Worm (Caenorhabditis elegans) whole organism, mixed stage, embryonic: Measurements from ENCODE around the gene sqv-7.
A peak's percentile ranks its signal among the peaks of the same experiment; 100 is the strongest.

Source experiments
- M03D4.4 ChIP-seq: sonication (generic microtip); optimal IDR thresholded peaks from 2 replicates; lab custom pipeline; 2017; ENCODE audit warnings: mild to moderate bottlenecking, missing genetic modification characterization, missing compliant biosample characterization
- blmp-1 ChIP-seq: fragments of 150-350 bp; optimal IDR thresholded peaks from 2 replicates; lab custom pipeline; 2014; ENCODE audit warnings: missing biosample characterization, missing genetic modification characterization
- ceh-39 ChIP-seq: fragments of 150-350 bp; optimal IDR thresholded peaks from 2 replicates; lab custom pipeline; 2014; ENCODE audit warnings: missing biosample characterization, missing genetic modification characterization
- ceh-43 ChIP-seq: fragments of 200-800 bp; sonication (Bioruptor generic); optimal IDR thresholded peaks from 2 replicates; lab custom pipeline; 2018; ENCODE audit warnings: mild to moderate bottlenecking, missing genetic modification characterization, moderate library complexity, missing compliant biosample characterization
- ceh-83 ChIP-seq: fragments of 200-800 bp; sonication (Bioruptor generic); optimal IDR thresholded peaks from 2 replicates; lab custom pipeline; 2018; ENCODE audit warnings: mild to moderate bottlenecking, missing genetic modification characterization, missing compliant biosample characterization
- ces-1 ChIP-seq: fragments of 150-350 bp; optimal IDR thresholded peaks from 2 replicates; lab custom pipeline; 2014; ENCODE audit warnings: missing biosample characterization, missing genetic modification reagents, missing genetic modification characterization
- cnd-1 ChIP-seq: fragments of 200-800 bp; sonication (Bioruptor generic); optimal IDR thresholded peaks from 2 replicates; lab custom pipeline; 2018; ENCODE audit warnings: mild to moderate bottlenecking, missing genetic modification characterization, missing compliant biosample characterization
- elt-1 ChIP-seq: sonication (generic microtip); optimal IDR thresholded peaks from 2 replicates; lab custom pipeline; 2017; ENCODE audit warnings: missing genetic modification characterization, mild to moderate bottlenecking, missing compliant biosample characterization, antibody characterized with exemption, moderate library complexity, borderline replicate concordance; ENCODE audit not compliant: insufficient read depth
- elt-3 ChIP-seq: fragments of 150-350 bp; optimal IDR thresholded peaks from 2 replicates; lab custom pipeline; 2014; ENCODE audit warnings: missing biosample characterization, missing genetic modification characterization
- ham-2 ChIP-seq: fragments of 200-800 bp; sonication (Bioruptor generic); optimal IDR thresholded peaks from 2 replicates; lab custom pipeline; 2018; ENCODE audit warnings: mild to moderate bottlenecking, missing genetic modification characterization, missing compliant biosample characterization
- hlh-1 ChIP-seq: fragments of 150-350 bp; optimal IDR thresholded peaks from 2 replicates; lab custom pipeline; 2014; ENCODE audit warnings: missing biosample characterization, missing genetic modification reagents, missing genetic modification characterization
- lin-13 ChIP-seq: fragments of 150-350 bp; optimal IDR thresholded peaks from 2 replicates; lab custom pipeline; 2014; ENCODE audit warnings: missing biosample characterization, missing genetic modification characterization
- lin-32 ChIP-seq: fragments of 200-800 bp; sonication (Bioruptor generic); optimal IDR thresholded peaks from 2 replicates; lab custom pipeline; 2018; ENCODE audit warnings: mild to moderate bottlenecking, missing genetic modification characterization, missing compliant biosample characterization
- lsy-2 ChIP-seq: fragments of 150-350 bp; optimal IDR thresholded peaks from 2 replicates; lab custom pipeline; 2014; ENCODE audit warnings: missing biosample characterization, missing genetic modification characterization
- mab-5 ChIP-seq: fragments of 150-350 bp; optimal IDR thresholded peaks from 2 replicates; lab custom pipeline; 2014; ENCODE audit warnings: missing biosample characterization, missing genetic modification characterization
- mep-1 ChIP-seq: fragments of 150-350 bp; optimal IDR thresholded peaks from 2 replicates; lab custom pipeline; 2017; ENCODE audit warnings: missing biosample characterization, missing genetic modification reagents, missing genetic modification characterization, inconsistent platforms
- mls-2 ChIP-seq: sonication (generic microtip); optimal IDR thresholded peaks from 2 replicates; lab custom pipeline; 2016; ENCODE audit warnings: mild to moderate bottlenecking, missing genetic modification characterization, moderate library complexity, missing compliant biosample characterization
- nhr-12 ChIP-seq: fragments of 150-350 bp; optimal IDR thresholded peaks from 2 replicates; lab custom pipeline; 2014; ENCODE audit warnings: missing biosample characterization, missing genetic modification characterization
- nhr-2 ChIP-seq: fragments of 150-350 bp; optimal IDR thresholded peaks from 2 replicates; lab custom pipeline; 2014; ENCODE audit warnings: missing biosample characterization, missing genetic modification characterization
- nhr-28 ChIP-seq: fragments of 150-350 bp; optimal IDR thresholded peaks from 2 replicates; lab custom pipeline; 2014; ENCODE audit warnings: missing biosample characterization, missing genetic modification characterization
- nhr-76 ChIP-seq: sonication (generic microtip); optimal IDR thresholded peaks from 2 replicates; lab custom pipeline; 2017; ENCODE audit warnings: missing biosample characterization, missing genetic modification characterization
- pha-4 ChIP-seq: fragments of 150-350 bp; optimal IDR thresholded peaks from 2 replicates; lab custom pipeline; 2018; ENCODE audit warnings: missing biosample characterization, missing genetic modification reagents, missing genetic modification characterization
- sem-2 ChIP-seq: fragments of 200-800 bp; sonication (Bioruptor generic); optimal IDR thresholded peaks from 2 replicates; lab custom pipeline; 2018; ENCODE audit warnings: mild to moderate bottlenecking, missing genetic modification characterization, missing compliant biosample characterization
- snpc-4 ChIP-seq: fragments of 150-350 bp; optimal IDR thresholded peaks from 2 replicates; lab custom pipeline; 2014; ENCODE audit warnings: missing biosample characterization, missing genetic modification characterization
- sptf-1 ChIP-seq: sonication (generic microtip); optimal IDR thresholded peaks from 2 replicates; lab custom pipeline; 2017; ENCODE audit warnings: mild to moderate bottlenecking, missing genetic modification characterization, moderate library complexity, missing compliant biosample characterization
- tbx-8 ChIP-seq: fragments of 200-800 bp; sonication (Bioruptor generic); optimal IDR thresholded peaks from 2 replicates; lab custom pipeline; 2018; ENCODE audit warnings: mild to moderate bottlenecking, missing genetic modification characterization, moderate library complexity, missing compliant biosample characterization
- unc-120 ChIP-seq: sonication (generic microtip); optimal IDR thresholded peaks from 2 replicates; lab custom pipeline; 2017; ENCODE audit warnings: missing genetic modification characterization, missing compliant biosample characterization; ENCODE audit not compliant: poor library complexity, severe bottlenecking
- unc-39 ChIP-seq: fragments of 150-350 bp; optimal IDR thresholded peaks from 2 replicates; lab custom pipeline; 2014; ENCODE audit warnings: missing biosample characterization, missing genetic modification characterization
- unc-62 ChIP-seq: fragments of 150-350 bp; optimal IDR thresholded peaks from 2 replicates; lab custom pipeline; 2014; ENCODE audit warnings: missing biosample characterization, missing genetic modification reagents, missing genetic modification characterization
- zip-8 ChIP-seq: fragments of 150-350 bp; optimal IDR thresholded peaks from 2 replicates; lab custom pipeline; 2014; ENCODE audit warnings: missing biosample characterization, missing genetic modification characterization
- ztf-11 ChIP-seq: fragments of 150-350 bp; optimal IDR thresholded peaks from 2 replicates; lab custom pipeline; 2014; ENCODE audit warnings: missing biosample characterization, missing genetic modification characterization

The sqv-7 gene

DNA sequence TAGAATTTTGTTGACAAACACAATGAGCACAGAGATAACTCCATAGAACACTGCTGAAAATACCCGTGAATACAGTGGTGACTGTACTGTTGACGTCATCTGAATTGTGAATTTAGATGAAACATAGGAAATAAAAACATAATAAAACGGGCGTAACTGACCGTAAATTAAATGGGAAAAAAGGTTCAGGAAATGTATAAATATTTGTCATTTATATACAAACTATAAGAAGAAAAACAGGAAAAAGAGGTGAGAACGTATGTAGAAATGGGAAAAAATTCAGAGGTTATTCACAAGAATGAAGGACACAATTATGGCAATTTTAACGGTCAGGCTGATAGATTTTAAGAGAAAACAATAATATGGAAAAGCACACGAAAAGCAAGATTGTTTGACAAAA, at the start of gene sqv-7:
sqv-7 (minus strand) TSS at position 101 of the 400 bp plus-strand sequence.
- TF ChIP-seq nhr-76 (tag; lab: Kevin White, UChicago), result no peak
- no peak for TF ChIP-seq nhr-28
- TF ChIP-seq nhr-2, result no peak
- no peak for TF ChIP-seq M03D4.4 (tag; lab: Kevin White, UChicago)
- no peak for TF ChIP-seq ceh-39
- TF ChIP-seq, all 35 proteins: peak for 0

DNA sequence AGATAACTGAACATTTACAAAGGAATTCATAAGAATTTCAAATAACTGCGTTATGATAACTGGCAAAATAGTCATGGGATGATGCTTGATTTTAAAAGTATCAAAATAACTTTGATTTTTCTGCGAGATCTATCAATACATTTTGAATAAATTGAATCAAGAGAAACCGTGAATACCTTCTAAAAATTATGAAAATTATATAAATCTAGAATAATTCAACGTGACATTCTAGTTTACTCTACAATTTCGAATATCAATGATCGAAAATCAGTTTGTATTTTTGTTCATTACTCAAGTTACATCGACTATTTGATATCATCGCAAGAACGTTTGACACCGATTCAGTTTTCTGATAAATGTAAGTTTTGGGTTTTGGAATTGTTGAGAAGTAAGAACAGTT, 49.2 kb upstream of the sqv-7 start, which contains the start of gene acs-6:
acs-6 (plus strand) TSS at position 301 of the 400 bp plus-strand sequence.
- no peak for TF ChIP-seq cnd-1 (tag; lab: Kevin White, UChicago)
- TF ChIP-seq elt-3 (tag; lab: Kevin White, UChicago), result no peak
- TF ChIP-seq nhr-2, result no peak
- no peak for TF ChIP-seq ceh-39
- no peak for TF ChIP-seq zip-8 (tag; lab: Kevin White, UChicago)
- no peak for TF ChIP-seq hlh-1 (tag; lab: Kevin White, UChicago)
- TF ChIP-seq sem-2 (GFP tag; lab: Kevin White, UChicago), result no peak
- TF ChIP-seq pha-4 (tag; lab: Kevin White, UChicago), result no peak

DNA sequence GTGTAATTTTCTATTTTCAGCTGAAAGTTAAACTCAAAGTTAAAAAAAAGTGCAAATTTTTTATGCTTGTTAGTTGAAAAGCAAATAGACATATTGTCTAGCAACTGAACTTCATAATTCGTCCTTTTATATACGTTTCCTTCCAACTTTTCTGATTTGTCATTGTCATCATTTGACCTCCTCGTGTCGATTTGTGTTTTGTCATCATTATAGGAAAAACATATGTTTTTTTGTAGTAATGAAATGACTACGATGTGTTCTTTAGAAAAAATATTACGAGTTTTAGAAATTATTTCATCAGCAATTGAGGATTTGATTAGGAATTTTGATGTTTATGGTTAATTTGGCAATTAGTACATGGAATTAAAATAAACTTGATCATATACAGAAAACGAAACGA, 48.3 kb upstream of the sqv-7 start:
- no peak for TF ChIP-seq nhr-2
- TF ChIP-seq elt-1, result no peak
- TF ChIP-seq ces-1 (GFP tag; lab: Kevin White, UChicago), result no peak
- TF ChIP-seq pha-4 (tag; lab: Kevin White, UChicago), result no peak
- TF ChIP-seq hlh-1 (tag; lab: Kevin White, UChicago), result no peak
- TF ChIP-seq, all 35 proteins: peak for 0

DNA sequence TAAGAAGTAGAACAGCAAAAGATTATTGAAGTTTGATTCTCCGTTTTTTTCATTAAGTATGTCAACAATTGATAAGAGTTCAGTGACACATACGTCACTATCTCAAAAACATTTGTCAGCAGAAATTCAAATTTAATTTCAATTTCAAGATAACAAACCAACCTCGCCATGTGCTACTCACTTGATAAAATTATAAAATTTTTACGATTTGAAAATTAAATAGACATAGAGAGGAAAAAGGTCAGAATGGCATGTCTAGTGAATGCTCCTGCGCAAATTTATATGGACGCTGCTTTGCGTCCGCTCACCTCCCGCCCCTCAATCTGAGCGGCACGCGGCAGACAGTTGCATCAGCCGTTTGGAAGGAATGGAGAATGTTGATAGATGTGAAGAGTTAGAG, 47.7 kb upstream of the sqv-7 start:
- TF ChIP-seq lsy-2 (tag; lab: Kevin White, UChicago), result no peak
- TF ChIP-seq ham-2, result no peak
- TF ChIP-seq nhr-28, result no peak
- TF ChIP-seq mab-5 (tag; lab: Kevin White, UChicago), result no peak
- TF ChIP-seq sem-2 (GFP tag; lab: Kevin White, UChicago), result no peak
- TF ChIP-seq, all 35 proteins: peak for 0

DNA sequence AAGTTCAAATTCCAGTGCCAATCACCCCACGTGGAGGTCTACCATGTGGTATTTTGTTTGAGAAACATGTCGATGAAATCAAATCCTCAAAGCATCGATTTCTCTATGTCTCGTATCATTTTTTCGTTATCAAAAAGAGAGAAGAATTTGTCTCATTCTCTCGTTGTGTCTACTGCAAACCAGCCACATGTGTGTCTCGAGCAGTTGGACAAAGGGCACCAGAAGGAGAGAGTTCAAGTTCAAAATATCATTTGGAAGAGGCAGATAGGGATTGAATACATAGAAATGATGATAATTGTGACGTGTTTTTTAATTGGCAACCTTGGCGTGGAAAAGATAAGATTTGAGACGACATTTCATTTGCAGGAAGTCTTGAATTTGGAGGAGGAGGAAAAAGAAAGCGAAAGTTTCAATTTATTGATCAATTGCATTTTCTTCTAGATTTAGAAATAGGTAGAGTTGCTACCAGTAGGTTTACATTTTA, 46.8 kb upstream of the sqv-7 start:
- no peak for TF ChIP-seq mep-1 (tag; lab: Kevin White, UChicago)
- no peak for TF ChIP-seq elt-3 (tag; lab: Kevin White, UChicago)
- no peak for TF ChIP-seq nhr-12 (tag; lab: Kevin White, UChicago)
- TF ChIP-seq sptf-1 (tag; lab: Kevin White, UChicago), result no peak
- no peak for TF ChIP-seq unc-39 (tag; lab: Kevin White, UChicago)
- TF ChIP-seq tbx-8 (GFP tag; lab: Kevin White, UChicago), result no peak
- no peak for TF ChIP-seq nhr-28
- TF ChIP-seq hlh-1 (tag; lab: Kevin White, UChicago), result peak; percentile 18
- TF ChIP-seq unc-62 (GFP tag; lab: Kevin White, UChicago), result peak; percentile 8
- no peak for TF ChIP-seq lsy-2 (tag; lab: Kevin White, UChicago)
- TF ChIP-seq zip-8 (tag; lab: Kevin White, UChicago), result no peak
- no peak for TF ChIP-seq M03D4.4 (tag; lab: Kevin White, UChicago)
- no peak for TF ChIP-seq ceh-39
- TF ChIP-seq ham-2, result no peak
- no peak for TF ChIP-seq ztf-11
- no peak for TF ChIP-seq cnd-1 (tag; lab: Kevin White, UChicago)
- TF ChIP-seq mls-2 (tag; lab: Kevin White, UChicago), result no peak
- TF ChIP-seq ceh-43, result no peak
- TF ChIP-seq blmp-1 (tag; lab: Kevin White, UChicago), result peak; percentile 50
- TF ChIP-seq, all 35 proteins: peak for 3

DNA sequence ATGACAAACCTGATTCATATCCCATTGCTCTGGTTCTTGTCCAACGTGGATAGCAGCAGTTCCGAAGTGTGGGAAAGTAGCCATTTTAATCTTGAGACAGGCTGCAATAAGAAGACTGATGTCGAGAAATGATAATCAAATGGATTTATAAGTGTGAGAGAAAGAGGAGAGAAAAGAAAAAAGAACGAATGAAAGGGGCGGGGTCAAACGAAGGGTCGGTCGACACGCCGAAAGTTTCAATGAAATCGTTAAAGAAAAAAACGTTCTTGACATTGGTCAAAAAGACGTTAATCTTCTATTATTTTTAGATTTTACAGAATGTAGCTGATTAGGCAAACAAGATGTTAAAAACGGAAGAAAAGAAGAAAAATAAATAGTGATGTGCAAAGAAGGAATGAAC, 45.4 kb upstream of the sqv-7 start, which contains the start of gene cth-2:
cth-2 (minus strand) TSS at position 101 of the 400 bp plus-strand sequence.
- TF ChIP-seq ceh-83 (no peak), mep-1 (tag; lab: Kevin White, UChicago) (no peak), ces-1 (GFP tag; lab: Kevin White, UChicago) (no peak), unc-39 (tag; lab: Kevin White, UChicago) (no peak), lsy-2 (tag; lab: Kevin White, UChicago) (no peak), mab-5 (tag; lab: Kevin White, UChicago) (no peak), lin-13 (tag; lab: Kevin White, UChicago) (no peak), blmp-1 (tag; lab: Kevin White, UChicago) (no peak), lin-32 (GFP tag; lab: Kevin White, UChicago) (no peak), sem-2 (GFP tag; lab: Kevin White, UChicago) (no peak), snpc-4 (no peak), ham-2 (no peak), nhr-12 (tag; lab: Kevin White, UChicago) (no peak), unc-120 (tag; lab: Kevin White, UChicago) (no peak), hlh-1 (tag; lab: Kevin White, UChicago) (no peak)
- TF ChIP-seq, all 35 proteins: peak for 0
